Worm (Caenorhabditis elegans) whole organism, midembryonic: ENCODE data around the gene cht-6.

Experiments used
- T22C8.4 ChIP-seq: fragments of 200-800 bp; sonication (Bioruptor generic); IDR thresholded peaks from 2 replicates; pipeline ENCODE4 v1.3.6; 2022; ENCODE audit warnings: missing genetic modification characterization, missing compliant biosample characterization
- cog-1 ChIP-seq: sonication (generic microtip); optimal IDR thresholded peaks from 2 replicates; lab custom pipeline; 2016; ENCODE audit warnings: missing genetic modification characterization, missing compliant biosample characterization
- flt-1 ChIP-seq: fragments of 200-800 bp; sonication (Bioruptor generic); IDR thresholded peaks from 2 replicates; pipeline ENCODE4 v1.3.6; 2022; ENCODE audit warnings: missing genetic modification characterization, missing compliant biosample characterization
- klf-2 ChIP-seq: fragments of 200-800 bp; sonication (Bioruptor generic); conservative IDR thresholded peaks from 2 replicates; pipeline ENCODE4 v1.3.6; 2022; ENCODE audit warnings: missing genetic modification reagents, missing genetic modification characterization, missing compliant biosample characterization
- med-1 ChIP-seq: sonication (generic microtip); optimal IDR thresholded peaks from 2 replicates; lab custom pipeline; 2017; ENCODE audit warnings: missing genetic modification characterization, mild to moderate bottlenecking, missing compliant biosample characterization, antibody characterized with exemption, missing genetic modification reagents; ENCODE audit not compliant: insufficient read depth
- ref-1 ChIP-seq: fragments of 200-800 bp; sonication (Bioruptor generic); conservative IDR thresholded peaks from 2 replicates; pipeline ENCODE4 v1.3.6; 2022; ENCODE audit warnings: missing genetic modification reagents, missing genetic modification characterization, missing compliant biosample characterization
- tab-1 ChIP-seq: fragments of 200-800 bp; sonication (Bioruptor generic); IDR thresholded peaks from 2 replicates; pipeline ENCODE4 v1.3.6; 2022; ENCODE audit warnings: missing genetic modification characterization, missing compliant biosample characterization
- ztf-29 ChIP-seq: fragments of 200-800 bp; sonication (Bioruptor generic); IDR thresholded peaks from 2 replicates; pipeline ENCODE4 v1.3.6; 2022; ENCODE audit warnings: missing genetic modification reagents, missing genetic modification characterization, missing compliant biosample characterization

DNA sequence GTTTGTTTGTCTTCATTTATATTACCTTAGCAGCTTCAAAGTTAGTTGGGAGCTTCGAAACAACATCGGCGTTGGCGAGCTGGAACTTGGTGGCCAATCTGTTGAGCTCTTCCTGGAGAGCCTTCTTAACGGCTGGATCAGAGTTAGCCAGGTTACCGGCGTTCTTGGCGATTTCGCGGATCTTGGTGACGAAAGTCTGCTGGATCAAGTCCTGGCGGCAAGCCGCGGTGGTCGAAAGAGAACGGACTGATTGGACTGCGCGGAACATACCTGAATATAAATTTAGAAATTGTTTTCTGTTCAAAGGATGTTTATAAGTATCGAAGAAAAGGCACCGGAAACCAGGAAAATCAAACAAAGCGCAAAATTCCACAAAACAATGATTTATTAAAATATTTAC lies 12.1 kb downstream of the cht-6 start, which contains the start of gene atp-4:
- no peak for TF ChIP-seq flt-1
- no peak for TF ChIP-seq med-1
- no peak for TF ChIP-seq T22C8.4 (GFP tag; lab: Robert Waterston, UW)
- TF ChIP-seq ref-1 (GFP tag; lab: Robert Waterston, UW): no peak
- no peak for TF ChIP-seq cog-1
- TF ChIP-seq ztf-29 (GFP tag; lab: Robert Waterston, UW): no peak
- no peak for TF ChIP-seq tab-1 (GFP tag; lab: Robert Waterston, UW)
- TF ChIP-seq klf-2 (GFP tag; lab: Robert Waterston, UW): no peak
